Worm (Caenorhabditis elegans): ENCODE measurements around the gene klp-11.
"Not testable (repeated sequence)": the region's sequence is repeated elsewhere in the genome, so short reads cannot be mapped to it uniquely, and the experiment has no call there.

DNA sequence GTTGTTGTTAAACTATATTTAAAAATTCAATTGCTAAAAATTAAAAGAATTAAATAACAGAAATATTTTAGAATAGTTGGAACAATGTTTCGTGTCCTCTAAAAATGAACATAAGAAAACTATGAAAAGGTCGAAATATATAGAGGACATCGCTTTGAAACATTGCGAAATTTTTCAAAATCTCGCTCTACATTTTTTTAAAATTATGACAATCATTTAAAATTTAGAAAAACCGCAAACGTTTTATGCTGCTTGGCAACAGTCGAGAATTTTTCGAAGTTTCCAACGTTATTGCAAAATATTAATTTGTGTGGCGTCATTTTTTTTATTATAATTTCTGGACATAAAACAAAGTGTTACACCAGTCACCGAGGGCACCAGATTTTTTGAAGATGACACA is 46.8 kb downstream of the klp-11 start, which contains the start of the genes parg-2 and ipla-5:
- not testable (repeated sequence) for TF ChIP-seq nhr-76 (tag; optimal IDR thresholded peaks at IDR 0.05); ces-1 (GFP tag; optimal IDR thresholded peaks at IDR 0.05); nhr-42 (GFP tag; IDR thresholded peaks at IDR 0.05); lin-13 (GFP tag; optimal IDR thresholded peaks at IDR 0.05); spr-3 (GFP tag; optimal IDR thresholded peaks at IDR 0.05); nhr-11 (tag; optimal IDR thresholded peaks at IDR 0.05); nhr-237 (tag; optimal IDR thresholded peaks at IDR 0.05); zip-2 (tag; optimal IDR thresholded peaks at IDR 0.05); fos-1 (tag; optimal IDR thresholded peaks at IDR 0.05); daf-19 (GFP tag; conservative IDR thresholded peaks at IDR 0.05); aha-1 (tag); pha-4 (GFP tag; IDR thresholded peaks at IDR 0.05); pha-4 (tag; optimal IDR thresholded peaks at IDR 0.05); unc-130 (GFP tag; optimal IDR thresholded peaks at IDR 0.05)

Data from whole organism, L4 larva.